Worm (Caenorhabditis elegans): Measurements from ENCODE around the gene C29A12.22.

The C29A12.22 gene

ce11 chrV:10807862-10808327 lies 4.0 kb upstream of the C29A12.22 start, which contains the start of gene plrg-1 (continued):
- TF ChIP-seq madf-8 (GFP tag; conservative IDR thresholded peaks at IDR 0.05): peak; percentile 48; the same call in 1 of the 2 replicates
- peak; percentile 84 for TF ChIP-seq B0336.3 (GFP tag; IDR thresholded peaks at IDR 0.05)
- TF ChIP-seq nhr-179 (tag; optimal IDR thresholded peaks at IDR 0.05): no peak
- TF ChIP-seq gei-17 (GFP tag; optimal IDR thresholded peaks at IDR 0.05): peak; percentile 51
- TF ChIP-seq tbx-9 (tag; optimal IDR thresholded peaks at IDR 0.05; ENCODE audit: borderline replicate concordance): no peak
- TF ChIP-seq egl-18 (GFP tag; IDR thresholded peaks at IDR 0.05): 0 out of 2 replicates have a peak, but pooled peaks have one; percentile 33
- peak; percentile 90 for TF ChIP-seq mcd-1 (GFP tag; IDR thresholded peaks at IDR 0.05)
- no peak for TF ChIP-seq T26A5.8 (tag; optimal IDR thresholded peaks at IDR 0.05)
- no peak for TF ChIP-seq bed-2 (GFP tag; IDR thresholded peaks at IDR 0.05)
- peak; percentile 86 for TF ChIP-seq madf-6 (GFP tag; IDR thresholded peaks at IDR 0.05)
- TF ChIP-seq ztf-25 (GFP tag; IDR thresholded peaks at IDR 0.05): 0 out of 2 replicates have a peak, but pooled peaks have one; percentile 73
- peak; percentile 20 to 60 for TF ChIP-seq rec-8 (tag; optimal IDR thresholded peaks at IDR 0.05)
- peak; percentile 39 for TF ChIP-seq F22D6.2 (tag; optimal IDR thresholded peaks at IDR 0.05)
- TF ChIP-seq K12H6.12 (tag; optimal IDR thresholded peaks at IDR 0.05): peak; percentile 45
- TF ChIP-seq aptf-3 (GFP tag; IDR thresholded peaks at IDR 0.05): no peak
- no peak for TF ChIP-seq fkh-3 (tag; optimal IDR thresholded peaks at IDR 0.05)
- TF ChIP-seq mes-4 (tag; optimal IDR thresholded peaks at IDR 0.05): no peak
- no peak for TF ChIP-seq F57C9.4 (tag; optimal IDR thresholded peaks at IDR 0.05)
- peak; percentile 28 for TF ChIP-seq hrde-1 (tag; optimal IDR thresholded peaks at IDR 0.05; ENCODE audit: borderline replicate concordance)
- TF ChIP-seq lsy-27 (tag; optimal IDR thresholded peaks at IDR 0.05; ENCODE audit: borderline replicate concordance, insufficient read depth): peak; percentile 57
- no peak for TF ChIP-seq sdz-38 (tag; optimal IDR thresholded peaks at IDR 0.05)
- TF ChIP-seq nfyb-1 (GFP tag; IDR thresholded peaks at IDR 0.05): peak; percentile 92
- peak; percentile 35 for TF ChIP-seq snpc-4 (GFP tag; optimal IDR thresholded peaks at IDR 0.05)
- TF ChIP-seq snpc-4 (tag; optimal IDR thresholded peaks at IDR 0.05): peak; percentile 35 to 72 (median 70)
- no peak for TF ChIP-seq nfya-1 (tag; optimal IDR thresholded peaks at IDR 0.05; ENCODE audit: borderline replicate concordance, insufficient read depth)
- no peak for TF ChIP-seq hlh-26 (GFP tag; conservative IDR thresholded peaks at IDR 0.05)
- TF ChIP-seq rpc-1 (optimal IDR thresholded peaks at IDR 0.05): peak; percentile 47
- no peak for TF ChIP-seq rpc-1 (tag; optimal IDR thresholded peaks at IDR 0.05)
- TF ChIP-seq lag-1 (GFP tag; IDR thresholded peaks at IDR 0.05): 0 out of 2 replicates have a peak, but pooled peaks have one; percentile 49
- peak; percentile 74 for TF ChIP-seq lsl-1 (GFP tag; optimal IDR thresholded peaks at IDR 0.05)
- peak; percentile 27 for TF ChIP-seq somi-1 (GFP tag; optimal IDR thresholded peaks at IDR 0.05)

- TF ChIP-seq akir-1 (GFP tag; optimal IDR thresholded peaks at IDR 0.05) (no peak), C06A6.2 (GFP tag; conservative IDR thresholded peaks at IDR 0.05) (no peak), efl-1 (GFP tag; optimal IDR thresholded peaks at IDR 0.05) (peak; percentile 70), lin-26 (GFP tag; IDR thresholded peaks at IDR 0.05) (0 out of 2 replicates have a peak, but pooled peaks have one; percentile 18), xnd-1 (tag; optimal IDR thresholded peaks at IDR 0.05) (peak; percentile 54), let-607 (tag; optimal IDR thresholded peaks at IDR 0.05) (no peak), unc-130 (GFP tag; optimal IDR thresholded peaks at IDR 0.05) (no peak), rcor-1 (GFP tag; IDR thresholded peaks at IDR 0.05) (peak; percentile 45; the same call in 1 of the 2 replicates), lin-40 (tag; optimal IDR thresholded peaks at IDR 0.05) (no peak), ztf-26 (tag; optimal IDR thresholded peaks at IDR 0.05) (no peak), dpl-1 (GFP tag; optimal IDR thresholded peaks at IDR 0.05) (peak; percentile 30), egrh-3 (GFP tag; IDR thresholded peaks at IDR 0.05) (no peak), ceh-79 (tag; optimal IDR thresholded peaks at IDR 0.05) (no peak), F23B12.7 (tag; optimal IDR thresholded peaks at IDR 0.05; ENCODE audit: insufficient read depth) (peak; percentile 27), ceh-100 (GFP tag; IDR thresholded peaks at IDR 0.05) (0 out of 2 replicates have a peak, but pooled peaks have one; percentile 35), pbrm-1 (GFP tag; IDR thresholded peaks at IDR 0.05) (peak; percentile 30; the same call in 1 of the 2 replicates), hmg-1.2 (GFP tag; IDR thresholded peaks at IDR 0.05) (peak; percentile 66; the same call in 1 of the 2 replicates)
These were observed 1.7 kb downstream of the C29A12.22 start, which contains the start of the genes C29A12.1 and lig-1 for ce11 chrV:10813425-10814156. Gene C29A12.1, minus strand, starts transcription at chrV:10813487. Gene lig-1, plus strand, starts transcription at chrV:10814106.

Measured in whole organism, young adult.